Fruit fly (Drosophila melanogaster) whole organism, embryonic: ENCODE measurements around the gene CG16756.

ENCODE experiments used
- CG7745 ChIP-seq: fragments of 200-800 bp; sonication (Bioruptor generic); optimal IDR thresholded peaks from 2 replicates; lab custom pipeline; 2018; ENCODE audit warnings: missing biosample characterization, mild to moderate bottlenecking, missing genetic modification characterization, moderate library complexity
- Deaf1 ChIP-seq: fragments of 200-800 bp; optimal IDR thresholded peaks from 3 replicates; lab custom pipeline; 2019; ENCODE audit warnings: missing biosample characterization, mild to moderate bottlenecking, missing genetic modification characterization, moderate library complexity
- Lhr ChIP-seq: fragments of 200-800 bp; sonication (Bioruptor generic); optimal IDR thresholded peaks from 3 replicates; lab custom pipeline; 2017; ENCODE audit warnings: mild to moderate bottlenecking, missing biosample characterization, missing genetic modification reagents, missing genetic modification characterization
- amos ChIP-seq: fragments of 200-800 bp; sonication (Bioruptor generic); IDR thresholded peaks from 2 replicates; pipeline ENCODE4 v1.3.6; 2022; ENCODE audit warnings: missing biosample characterization, missing genetic modification characterization; ENCODE audit not compliant: partially characterized antibody
- dan ChIP-seq: fragments of 200-800 bp; sonication (Bioruptor generic); IDR thresholded peaks from 2 replicates; pipeline ENCODE4 v1.3.6; 2022; ENCODE audit warnings: missing biosample characterization, missing genetic modification characterization
- slp2 ChIP-seq: fragments of 200-800 bp; sonication (Bioruptor generic); optimal IDR thresholded peaks from 2 replicates; lab custom pipeline; 2016; ENCODE audit warnings: missing biosample characterization, missing genetic modification characterization
- sqz ChIP-seq: fragments of 200-800 bp; sonication (Bioruptor generic); optimal IDR thresholded peaks from 3 replicates; lab custom pipeline; 2018; ENCODE audit warnings: missing biosample characterization, mild to moderate bottlenecking, missing genetic modification characterization
- tx ChIP-seq: fragments of 200-800 bp; sonication (Bioruptor generic); optimal IDR thresholded peaks from 2 replicates; lab custom pipeline; 2016; ENCODE audit warnings: missing biosample characterization, missing genetic modification characterization

dm6 chrX:5421407-5422250, 5.7 kb upstream of the CG16756 start, which contains the start of gene Usp16-45:
- TF ChIP-seq Deaf1 (tag; lab: Kevin White, UChicago), result no peak
- TF ChIP-seq Lhr (GFP tag; lab: Kevin White, UChicago), result no peak
- no peak for TF ChIP-seq dan (GFP tag; lab: Robert Waterston, UW)
- no peak for TF ChIP-seq CG7745 (tag; lab: Kevin White, UChicago)
- peak; percentile 47 for TF ChIP-seq amos (GFP tag; lab: Robert Waterston, UW)
- no peak for TF ChIP-seq sqz
- no peak for TF ChIP-seq tx
- no peak for TF ChIP-seq slp2
